Worm (Caenorhabditis elegans) whole organism, late embryonic: ENCODE data around the gene frg-1.

Experiments
- ceh-48 ChIP-seq: sonication (generic microtip); optimal IDR thresholded peaks from 2 replicates; lab custom pipeline; 2016; ENCODE audit warnings: missing genetic modification characterization, inconsistent platforms, missing compliant biosample characterization
- ceh-9 ChIP-seq: sonication (generic microtip); optimal IDR thresholded peaks from 2 replicates; lab custom pipeline; 2016; ENCODE audit warnings: mild to moderate bottlenecking, missing genetic modification characterization, inconsistent platforms, missing compliant biosample characterization
- fkh-10 ChIP-seq: fragments of 150-350 bp; optimal IDR thresholded peaks from 2 replicates; lab custom pipeline; 2014; ENCODE audit warnings: missing biosample characterization, missing genetic modification reagents, missing genetic modification characterization
- lin-11 ChIP-seq: fragments of 200-800 bp; sonication (Bioruptor generic); optimal IDR thresholded peaks from 2 replicates; lab custom pipeline; 2018; ENCODE audit warnings: mild to moderate bottlenecking, missing genetic modification characterization, missing compliant biosample characterization

DNA sequence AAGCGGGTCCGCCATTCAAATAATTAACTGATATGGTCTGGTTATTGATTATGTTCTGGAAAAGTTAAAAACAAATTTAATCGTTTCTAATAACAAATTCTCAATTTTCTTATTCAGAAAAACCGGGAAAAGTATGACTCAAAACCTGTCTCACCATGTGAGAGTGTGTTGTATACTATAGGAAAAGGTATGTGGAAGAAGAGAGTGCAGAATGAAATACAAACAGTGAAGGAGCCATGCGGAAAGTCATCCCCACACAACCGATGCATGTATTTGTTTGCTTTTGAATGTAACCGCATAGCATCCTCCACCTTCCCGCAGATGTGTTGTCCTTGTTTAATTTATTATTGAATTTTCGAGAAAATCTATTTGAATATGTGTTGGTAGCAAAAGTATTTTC lies 21.5 kb downstream of the frg-1 start, which contains the start of gene ZK1010.8:
- no peak for TF ChIP-seq ceh-48
- no peak for TF ChIP-seq fkh-10 (GFP tag; lab: Kevin White, UChicago)
- TF ChIP-seq ceh-9 (tag; lab: Kevin White, UChicago): no peak
- TF ChIP-seq lin-11 (tag; lab: Kevin White, UChicago): no peak
